Fruit fly (Drosophila melanogaster) whole organism, embryonic: ENCODE measurements around the gene CG9316.

Experiments used
- ATbp ChIP-seq: fragments of 200-800 bp; sonication (Bioruptor generic); optimal IDR thresholded peaks from 2 replicates; lab custom pipeline; 2017; ENCODE audit warnings: missing biosample characterization, mild to moderate bottlenecking, missing genetic modification characterization, missing genetic modification reagents
- CG1792 ChIP-seq: fragments of 200-800 bp; sonication (Bioruptor generic); optimal IDR thresholded peaks from 2 replicates; lab custom pipeline; 2016; ENCODE audit warnings: missing biosample characterization, missing genetic modification characterization
- CG30403 ChIP-seq: fragments of 200-800 bp; sonication (Bioruptor generic); optimal IDR thresholded peaks from 3 replicates; lab custom pipeline; 2016; ENCODE audit warnings: missing biosample characterization, missing genetic modification characterization
- aop ChIP-seq: fragments of 200-800 bp; sonication (Bioruptor generic); IDR thresholded peaks from 2 replicates; pipeline ENCODE4 v1.3.6; 2022; ENCODE audit warnings: missing biosample characterization, missing genetic modification characterization
- bsh ChIP-seq, 2 experiments: fragments of 200-800 bp; sonication (Bioruptor generic); optimal IDR thresholded peaks; 2 replicates each; lab custom pipeline; 2017 to 2018; ENCODE audit warnings: mild to moderate bottlenecking in 2 of 2, missing biosample characterization in 2 of 2, missing genetic modification characterization in 2 of 2, moderate library complexity in 1 of 2
- disco-r ChIP-seq: fragments of 200-800 bp; sonication (Bioruptor generic); optimal IDR thresholded peaks from 2 replicates; lab custom pipeline; 2016; ENCODE audit warnings: missing biosample characterization, missing genetic modification characterization
- hb ChIP-seq: fragments of 200-800 bp; sonication (Bioruptor generic); IDR thresholded peaks from 3 replicates; pipeline ENCODE4 v1.3.6; 2022; ENCODE audit warnings: missing biosample characterization, missing genetic modification characterization; ENCODE audit not compliant: partially characterized antibody
- sens-2 ChIP-seq: fragments of 200-800 bp; sonication (Bioruptor generic); IDR thresholded peaks from 2 replicates; pipeline ENCODE4 v1.3.6; 2022; ENCODE audit warnings: missing biosample characterization, missing genetic modification characterization

DNA sequence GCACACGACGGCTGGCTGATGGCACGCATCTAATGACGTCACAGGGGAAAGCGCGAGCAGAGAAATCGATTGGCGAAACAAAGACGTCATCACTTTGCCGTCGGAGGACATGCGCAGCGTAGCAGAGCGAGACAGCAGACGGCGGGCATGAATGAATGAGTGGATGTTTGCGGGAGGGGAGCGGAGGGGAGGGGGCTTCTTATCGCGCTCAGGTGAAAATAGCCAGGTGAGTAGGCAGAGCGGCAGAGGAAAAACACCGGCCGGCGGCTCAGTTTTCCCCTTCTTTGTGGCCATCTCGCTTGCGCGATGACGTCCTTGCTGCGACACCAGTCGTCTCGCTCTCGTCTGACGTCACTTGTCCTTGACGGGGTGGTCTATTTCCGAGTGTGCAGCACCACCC, 6.3 kb downstream of the CG9316 start:
- TF ChIP-seq sens-2 = no peak
- TF ChIP-seq CG30403 (GFP tag; lab: Kevin White, UChicago) = no peak
- no peak for TF ChIP-seq aop (GFP tag; lab: Robert Waterston, UW)
- TF ChIP-seq bsh (GFP tag; optimal IDR thresholded peaks at IDR 0.05; lab: Kevin White, UChicago) = no peak
- no peak for TF ChIP-seq hb (GFP tag; lab: Robert Waterston, UW)
- no peak for TF ChIP-seq ATbp (GFP tag; lab: Kevin White, UChicago)
- no peak for TF ChIP-seq disco-r
- TF ChIP-seq CG1792 = no peak
